Fruit fly (Drosophila melanogaster) whole organism, wandering third instar larva: Measurements from ENCODE around the gene Atg14.
A peak's percentile ranks its signal among the peaks of the same experiment; 100 is the strongest.

Source experiments
- GATAd ChIP-seq: sonication (Bioruptor generic); optimal IDR thresholded peaks from 2 replicates; lab custom pipeline; 2016; ENCODE audit warnings: missing biosample characterization, missing genetic modification characterization
- Hnf4 ChIP-seq: fragments of 200-800 bp; sonication (Bioruptor generic); optimal IDR thresholded peaks from 2 replicates; lab custom pipeline; 2016; ENCODE audit warnings: missing biosample characterization, mild to moderate bottlenecking, missing genetic modification characterization
- Mio ChIP-seq: sonication (Bioruptor generic); optimal IDR thresholded peaks from 2 replicates; lab custom pipeline; 2016; ENCODE audit warnings: missing biosample characterization, missing genetic modification characterization
- Myc ChIP-seq: fragments of >200 bp; optimal IDR thresholded peaks from 2 replicates; lab custom pipeline; 2017
- OdsH ChIP-seq: fragments of 200-800 bp; sonication (Bioruptor generic); optimal IDR thresholded peaks from 2 replicates; lab custom pipeline; 2016; ENCODE audit warnings: missing biosample characterization, mild to moderate bottlenecking, missing genetic modification characterization
- Vsx2 ChIP-seq: fragments of 200-300, 225-300 bp; sonication (Bioruptor generic); optimal IDR thresholded peaks from 2 replicates; lab custom pipeline; 2018; ENCODE audit warnings: missing biosample characterization, missing genetic modification characterization; ENCODE audit not compliant: partially characterized antibody
- br ChIP-seq: fragments of 200-800 bp; sonication (Bioruptor generic); optimal IDR thresholded peaks from 2 replicates; lab custom pipeline; 2016; ENCODE audit warnings: missing biosample characterization, missing genetic modification characterization
- dmrt93B ChIP-seq: fragments of 200-800 bp; sonication (Bioruptor generic); optimal IDR thresholded peaks from 2 replicates; lab custom pipeline; 2018; ENCODE audit warnings: missing biosample characterization, mild to moderate bottlenecking, missing genetic modification characterization
- dsf ChIP-seq: sonication (Bioruptor generic); optimal IDR thresholded peaks from 2 replicates; lab custom pipeline; 2016; ENCODE audit warnings: missing biosample characterization, missing genetic modification characterization, borderline replicate concordance
- fru ChIP-seq: fragments of 200-800 bp; sonication (Bioruptor generic); optimal IDR thresholded peaks from 3 replicates; lab custom pipeline; 2016; ENCODE audit warnings: missing biosample characterization, mild to moderate bottlenecking, missing genetic modification characterization
- h ChIP-seq: fragments of 200-800 bp; sonication (Bioruptor generic); optimal IDR thresholded peaks from 3 replicates; lab custom pipeline; 2016; ENCODE audit warnings: missing biosample characterization, mild to moderate bottlenecking, missing genetic modification characterization
- psq ChIP-seq: fragments of 200-800 bp; sonication (Bioruptor generic); optimal IDR thresholded peaks from 3 replicates; lab custom pipeline; 2017; ENCODE audit warnings: missing biosample characterization, mild to moderate bottlenecking, missing genetic modification characterization, moderate library complexity
- woc ChIP-seq: sonication (Bioruptor generic); optimal IDR thresholded peaks from 2 replicates; lab custom pipeline; 2016; ENCODE audit warnings: missing biosample characterization, mild to moderate bottlenecking, missing genetic modification characterization

- no peak for TF ChIP-seq Mio
- peak; percentile 87 for TF ChIP-seq woc (GFP tag; lab: Kevin White, UChicago)
- TF ChIP-seq OdsH (GFP tag; lab: Kevin White, UChicago), result peak; percentile 87
- TF ChIP-seq psq (GFP tag; lab: Kevin White, UChicago), result peak; percentile 93
- TF ChIP-seq Vsx2 (GFP tag; lab: Kevin White, UChicago), result no peak
- TF ChIP-seq GATAd (GFP tag; lab: Kevin White, UChicago), result no peak
- peak; percentile 85 for TF ChIP-seq br (GFP tag; lab: Kevin White, UChicago)
- no peak for TF ChIP-seq dsf (GFP tag; lab: Kevin White, UChicago)
- TF ChIP-seq Myc, result no peak
- peak; percentile 95 for TF ChIP-seq h
- peak; percentile 92 for TF ChIP-seq fru
- peak; percentile 70 for TF ChIP-seq dmrt93B (GFP tag; lab: Kevin White, UChicago)
- no peak for TF ChIP-seq Hnf4 (GFP tag; lab: Kevin White, UChicago)
Measured at dm6 chr3R:29096009-29096443, 20.2 kb upstream of the Atg14 start.
